Fruit fly (Drosophila melanogaster) whole organism, embryonic: ENCODE results near the gene Mocs1.

Experiments
- Asciz ChIP-seq: fragments of 200-800 bp; sonication (Bioruptor generic); optimal IDR thresholded peaks from 2 replicates; lab custom pipeline; 2017; ENCODE audit warnings: missing biosample characterization, mild to moderate bottlenecking, missing genetic modification characterization, missing genetic modification reagents
- Bgb ChIP-seq: fragments of 200-800 bp; sonication (Bioruptor generic); IDR thresholded peaks from 2 replicates; pipeline ENCODE4 v1.3.6; 2022; ENCODE audit warnings: missing biosample characterization, missing genetic modification characterization; ENCODE audit not compliant: partially characterized antibody
- CG10267 ChIP-seq: fragments of 200-800 bp; sonication (Bioruptor generic); optimal IDR thresholded peaks from 2 replicates; lab custom pipeline; 2018; ENCODE audit warnings: missing biosample characterization, mild to moderate bottlenecking, missing genetic modification characterization, moderate library complexity
- CG10274 ChIP-seq: fragments of 200-800 bp; sonication (Bioruptor generic); optimal IDR thresholded peaks from 3 replicates; lab custom pipeline; 2017; ENCODE audit warnings: missing biosample characterization, mild to moderate bottlenecking, missing genetic modification characterization
- CG10979 ChIP-seq: fragments of 200-800 bp; sonication (Bioruptor generic); optimal IDR thresholded peaks from 2 replicates; lab custom pipeline; 2018; ENCODE audit warnings: missing biosample characterization, mild to moderate bottlenecking, missing genetic modification characterization, moderate library complexity
- CG11093 ChIP-seq: fragments of 200-800 bp; sonication (Bioruptor generic); IDR thresholded peaks from 3 replicates; pipeline ENCODE4 v1.3.6; 2022; ENCODE audit warnings: missing biosample characterization, missing genetic modification characterization
- CG11504 ChIP-seq: fragments of 200-800 bp; sonication (Bioruptor generic); optimal IDR thresholded peaks from 3 replicates; lab custom pipeline; 2019; ENCODE audit warnings: missing biosample characterization, mild to moderate bottlenecking, missing genetic modification characterization, moderate library complexity
- CG12769 ChIP-seq: fragments of 200-800 bp; sonication (Bioruptor generic); optimal IDR thresholded peaks from 2 replicates; lab custom pipeline; 2019; ENCODE audit warnings: missing biosample characterization, mild to moderate bottlenecking, missing genetic modification characterization, moderate library complexity
- CG13287 ChIP-seq: fragments of 200-800 bp; sonication (Bioruptor generic); IDR thresholded peaks from 2 replicates; pipeline ENCODE4 v1.3.6; 2022; ENCODE audit warnings: missing biosample characterization, missing genetic modification characterization; ENCODE audit not compliant: partially characterized antibody
- CG15696 ChIP-seq: fragments of 200-800 bp; sonication (Bioruptor generic); optimal IDR thresholded peaks from 2 replicates; lab custom pipeline; 2019; ENCODE audit warnings: missing biosample characterization, mild to moderate bottlenecking, missing genetic modification characterization, moderate library complexity
- CG17829 ChIP-seq: fragments of 200-800 bp; optimal IDR thresholded peaks from 2 replicates; lab custom pipeline; 2019; ENCODE audit warnings: missing biosample characterization, mild to moderate bottlenecking, missing genetic modification characterization, moderate library complexity
- CG18011 ChIP-seq: fragments of 200-800 bp; sonication (Bioruptor generic); optimal IDR thresholded peaks from 2 replicates; lab custom pipeline; 2017; ENCODE audit warnings: missing biosample characterization, missing genetic modification characterization, mild to moderate bottlenecking, moderate library complexity, missing genotype
- CG31441 ChIP-seq: fragments of 200-800 bp; sonication (Bioruptor generic); IDR thresholded peaks from 2 replicates; pipeline ENCODE4 v1.3.6; 2022; ENCODE audit warnings: missing biosample characterization, missing genetic modification characterization
- CG42726 ChIP-seq: fragments of 200-800 bp; sonication (Bioruptor generic); IDR thresholded peaks from 2 replicates; pipeline ENCODE4 v1.3.6; 2022; ENCODE audit warnings: missing biosample characterization, missing genetic modification characterization; ENCODE audit not compliant: partially characterized antibody
- CG4404 ChIP-seq: fragments of 200-800 bp; sonication (Bioruptor generic); IDR thresholded peaks from 2 replicates; pipeline ENCODE4 v1.3.6; 2022; ENCODE audit warnings: missing biosample characterization, missing genetic modification characterization
- CG7357 ChIP-seq: fragments of 200-800 bp; sonication (Bioruptor generic); IDR thresholded peaks from 3 replicates; pipeline ENCODE4 v1.3.6; 2022; ENCODE audit warnings: missing biosample characterization, missing genetic modification characterization
- CG8281 ChIP-seq: fragments of 200-800 bp; sonication (Bioruptor generic); optimal IDR thresholded peaks from 2 replicates; lab custom pipeline; 2018; ENCODE audit warnings: missing biosample characterization, mild to moderate bottlenecking, missing genetic modification characterization, moderate library complexity
- CG9727 ChIP-seq: fragments of 200-800 bp; sonication (Bioruptor generic); optimal IDR thresholded peaks from 3 replicates; lab custom pipeline; 2017; ENCODE audit warnings: missing biosample characterization, mild to moderate bottlenecking, missing genetic modification characterization
- CkIIα-i1 ChIP-seq: fragments of 200-800 bp; sonication (Bioruptor generic); IDR thresholded peaks from 2 replicates; pipeline ENCODE4 v1.3.6; 2022; ENCODE audit warnings: missing biosample characterization, missing genetic modification characterization
- Dfd ChIP-seq, 2 experiments: fragments of >200 bp; optimal IDR thresholded peaks; 2 replicates each; lab custom pipeline; 2017; ENCODE audit warnings: missing biosample characterization in 2 of 2, missing genetic modification characterization in 2 of 2
- HHEX ChIP-seq: fragments of 200-800 bp; sonication (Bioruptor generic); optimal IDR thresholded peaks from 3 replicates; lab custom pipeline; 2017; ENCODE audit warnings: missing biosample characterization, mild to moderate bottlenecking, missing genetic modification characterization, missing genetic modification reagents
- Hsf ChIP-seq: fragments of 200-800 bp; sonication (Bioruptor generic); optimal IDR thresholded peaks from 3 replicates; lab custom pipeline; 2016; ENCODE audit warnings: missing biosample characterization, missing genetic modification characterization
- Jarid2 ChIP-seq: fragments of 200-800 bp; sonication (Bioruptor generic); optimal IDR thresholded peaks from 3 replicates; lab custom pipeline; 2017; ENCODE audit warnings: mild to moderate bottlenecking, missing biosample characterization, missing genetic modification reagents, missing genetic modification characterization
- PHDP ChIP-seq: fragments of 200-800 bp; sonication (Bioruptor generic); optimal IDR thresholded peaks from 3 replicates; lab custom pipeline; 2018; ENCODE audit warnings: missing biosample characterization, mild to moderate bottlenecking, missing genetic modification characterization, moderate library complexity
- Pdp1 ChIP-seq, 2 experiments: fragments of 200-800 bp; sonication (Bioruptor generic); optimal IDR thresholded peaks; 3 replicates each; lab custom pipeline; 2016; ENCODE audit warnings: missing biosample characterization in 2 of 2, missing genetic modification characterization in 2 of 2, mild to moderate bottlenecking in 1 of 2, moderate library complexity in 1 of 2
- Ptx1 ChIP-seq: fragments of 200-800 bp; sonication (Bioruptor generic); IDR thresholded peaks from 2 replicates; pipeline ENCODE4 v1.3.6; 2022; ENCODE audit warnings: missing biosample characterization, missing genetic modification characterization
- Ravus ChIP-seq: fragments of 200-800 bp; sonication (Bioruptor generic); IDR thresholded peaks from 2 replicates; pipeline ENCODE4 v1.3.6; 2022; ENCODE audit warnings: missing biosample characterization, missing genetic modification characterization
- Ssrp ChIP-seq: fragments of 200-800 bp; sonication (Bioruptor generic); optimal IDR thresholded peaks from 2 replicates; lab custom pipeline; 2018; ENCODE audit warnings: missing biosample characterization, mild to moderate bottlenecking, missing genetic modification characterization, moderate library complexity
- Usf ChIP-seq: fragments of 200-800 bp; sonication (Bioruptor generic); optimal IDR thresholded peaks from 2 replicates; lab custom pipeline; 2017; ENCODE audit warnings: missing genotype, missing biosample characterization, missing genetic modification characterization
- Xbp1 ChIP-seq: fragments of 200-800 bp; sonication (Bioruptor generic); optimal IDR thresholded peaks from 3 replicates; lab custom pipeline; 2016; ENCODE audit warnings: missing biosample characterization, mild to moderate bottlenecking, missing genetic modification characterization
- amos ChIP-seq: fragments of 200-800 bp; sonication (Bioruptor generic); IDR thresholded peaks from 2 replicates; pipeline ENCODE4 v1.3.6; 2022; ENCODE audit warnings: missing biosample characterization, missing genetic modification characterization; ENCODE audit not compliant: partially characterized antibody
- bbx ChIP-seq: fragments of 200-800 bp; sonication (Bioruptor generic); IDR thresholded peaks from 2 replicates; pipeline ENCODE4 v1.3.6; 2022; ENCODE audit warnings: missing biosample characterization, missing genetic modification characterization; ENCODE audit not compliant: partially characterized antibody
- bsh ChIP-seq, 2 experiments: fragments of 200-800 bp; sonication (Bioruptor generic); optimal IDR thresholded peaks; 2 replicates each; lab custom pipeline; 2017 to 2018; ENCODE audit warnings: mild to moderate bottlenecking in 2 of 2, missing biosample characterization in 2 of 2, missing genetic modification characterization in 2 of 2, moderate library complexity in 1 of 2
- cato ChIP-seq: fragments of 200-800 bp; sonication (Bioruptor generic); optimal IDR thresholded peaks from 2 replicates; lab custom pipeline; 2016; ENCODE audit warnings: missing biosample characterization, missing genetic modification characterization, borderline replicate concordance
- dmrt11E ChIP-seq: fragments of 200-800 bp; sonication (Bioruptor generic); optimal IDR thresholded peaks from 3 replicates; lab custom pipeline; 2018; ENCODE audit warnings: missing biosample characterization, mild to moderate bottlenecking, missing genetic modification characterization, moderate library complexity
- ems ChIP-seq: fragments of 200-800 bp; sonication (Bioruptor generic); optimal IDR thresholded peaks from 3 replicates; lab custom pipeline; 2016; ENCODE audit warnings: missing biosample characterization, missing genetic modification characterization
- gcm ChIP-seq: fragments of 200-800 bp; sonication (Bioruptor generic); optimal IDR thresholded peaks from 2 replicates; lab custom pipeline; 2019; ENCODE audit warnings: missing biosample characterization, mild to moderate bottlenecking, missing genetic modification characterization, moderate library complexity
- hkb ChIP-seq, 2 experiments: fragments of 200-800 bp in 1 of 2; fragments of >200 bp in 1 of 2; sonication (Bioruptor generic) in 1 of 2; IDR thresholded peaks in 1 of 2; optimal IDR thresholded peaks in 1 of 2; 2 replicates each; pipeline versions ENCODE4 v1.3.6 to Lab custom; 2017 to 2022; ENCODE audit warnings: missing biosample characterization in 1 of 2, missing genetic modification characterization in 1 of 2
- ind ChIP-seq: fragments of 200-800 bp; sonication (Bioruptor generic); optimal IDR thresholded peaks from 3 replicates; lab custom pipeline; 2016; ENCODE audit warnings: missing biosample characterization, missing genetic modification characterization
- lola ChIP-seq, 3 experiments: fragments of >200 bp in 2 of 3; fragments of 200-800 bp in 1 of 3; sonication (Bioruptor generic) in 1 of 3; optimal IDR thresholded peaks; 2 replicates each; lab custom pipeline; 2017 to 2019; ENCODE audit warnings: missing biosample characterization in 3 of 3, missing genetic modification characterization in 3 of 3, mild to moderate bottlenecking in 1 of 3, moderate library complexity in 1 of 3
- lov ChIP-seq, 2 experiments: fragments of 200-800 bp in 1 of 2; fragments of >200 bp in 1 of 2; sonication (Bioruptor generic) in 1 of 2; IDR thresholded peaks in 1 of 2; optimal IDR thresholded peaks in 1 of 2; 2 replicates in 1 of 2; 3 replicates in 1 of 2; pipeline versions ENCODE4 v1.3.6 to Lab custom; 2017 to 2022; ENCODE audit warnings: missing biosample characterization in 1 of 2, missing genetic modification characterization in 1 of 2
- odd ChIP-seq: fragments of 200-800 bp; sonication (Bioruptor generic); optimal IDR thresholded peaks from 2 replicates; lab custom pipeline; 2017; ENCODE audit warnings: missing biosample characterization, mild to moderate bottlenecking, missing genetic modification characterization
- prd ChIP-seq, 3 experiments: fragments of >200 bp in 2 of 3; fragments of 200-800 bp in 1 of 3; sonication (Bioruptor generic) in 1 of 3; optimal IDR thresholded peaks in 2 of 3; IDR thresholded peaks in 1 of 3; 2 replicates in 2 of 3; 3 replicates in 1 of 3; pipeline versions ENCODE4 v1.3.6 to Lab custom; 2017 to 2022; ENCODE audit warnings: missing biosample characterization in 1 of 3, missing genetic modification characterization in 1 of 3
- pzg ChIP-seq: fragments of 200-800 bp; sonication (Bioruptor generic); optimal IDR thresholded peaks from 3 replicates; lab custom pipeline; 2018; ENCODE audit warnings: missing biosample characterization, mild to moderate bottlenecking, missing genetic modification characterization, moderate library complexity
- ranshi ChIP-seq: fragments of 200-800 bp; sonication (Bioruptor generic); IDR thresholded peaks from 2 replicates; pipeline ENCODE4 v1.3.6; 2022; ENCODE audit warnings: missing biosample characterization, missing genetic modification characterization
- sens ChIP-seq: fragments of 200-800 bp; sonication (Bioruptor generic); peaks from one replicate; lab custom pipeline; 2016; ENCODE audit warnings: missing biosample characterization, missing genetic modification characterization
- shn ChIP-seq: fragments of 200-800 bp; sonication (Bioruptor generic); optimal IDR thresholded peaks from 3 replicates; lab custom pipeline; 2016; ENCODE audit warnings: missing biosample characterization, missing genetic modification characterization
- zfh1 ChIP-seq: fragments of 200-800 bp; sonication (Bioruptor generic); IDR thresholded peaks from 3 replicates; pipeline ENCODE4 v1.3.6; 2022; ENCODE audit warnings: missing biosample characterization, missing genetic modification characterization

Gene Mocs1

DNA sequence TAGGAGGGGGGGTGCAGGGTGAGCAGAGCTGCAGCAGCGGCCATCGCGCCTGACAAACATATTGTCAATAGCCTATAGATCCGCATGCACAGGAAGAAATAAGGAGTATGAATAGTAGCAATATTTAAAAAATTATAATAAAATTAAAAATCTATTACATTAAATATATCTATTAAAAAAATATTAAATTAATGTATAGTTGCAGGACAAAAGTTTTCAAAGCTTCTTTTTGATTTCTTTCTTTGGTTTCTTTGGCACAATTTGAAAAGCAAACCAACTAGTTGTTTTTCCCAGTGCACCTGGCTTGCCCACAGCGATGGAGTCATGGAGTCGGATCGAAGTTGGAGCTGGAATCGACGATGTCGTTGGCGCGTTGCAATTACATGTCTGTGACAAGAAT is 38.5 kb upstream of the Mocs1 start (continued):
- TF ChIP-seq CG12769 (tag; lab: Kevin White, UChicago): no peak
- peak; percentile 15; the same call in 1 of the 2 replicates for TF ChIP-seq CG4404 (GFP tag; lab: Robert Waterston, UW)
- TF ChIP-seq amos (GFP tag; lab: Robert Waterston, UW): no peak
- TF ChIP-seq prd (optimal IDR thresholded peaks at IDR 0.05; lab: Kevin White, UChicago): no peak
- no peak for TF ChIP-seq prd (GFP tag; IDR thresholded peaks at IDR 0.05; lab: Robert Waterston, UW)
- no peak for TF ChIP-seq gcm (GFP tag; lab: Kevin White, UChicago)
- TF ChIP-seq PHDP: no peak
- peak; percentile 33 for TF ChIP-seq CG17829 (tag; lab: Kevin White, UChicago)
- peak; percentile 48 for TF ChIP-seq CG31441 (GFP tag; lab: Robert Waterston, UW)
- TF ChIP-seq CG8281 (tag; lab: Kevin White, UChicago): no peak
- TF ChIP-seq CkIIα-i1 (GFP tag; lab: Robert Waterston, UW): no peak
- no peak for TF ChIP-seq Jarid2 (GFP tag; lab: Kevin White, UChicago)
- no peak for TF ChIP-seq Ssrp (tag; lab: Kevin White, UChicago)
- no peak for TF ChIP-seq cato (GFP tag; lab: Kevin White, UChicago)
- TF ChIP-seq bsh (GFP tag; optimal IDR thresholded peaks at IDR 0.05; lab: Kevin White, UChicago): no peak
- TF ChIP-seq CG10267 (tag; lab: Kevin White, UChicago): peak; percentile 30
- no peak for TF ChIP-seq CG13287 (GFP tag; lab: Robert Waterston, UW)
- TF ChIP-seq lov (optimal IDR thresholded peaks at IDR 0.05; lab: Kevin White, UChicago): no peak
- no peak for TF ChIP-seq lov (GFP tag; IDR thresholded peaks at IDR 0.05; lab: Robert Waterston, UW)
- TF ChIP-seq Ravus (GFP tag; lab: Robert Waterston, UW): no peak
- peak; percentile 17 for TF ChIP-seq CG11504 (tag; lab: Kevin White, UChicago)
- no peak for TF ChIP-seq CG18011 (GFP tag; lab: Kevin White, UChicago)
- no peak for TF ChIP-seq Hsf (GFP tag; lab: Kevin White, UChicago)
- TF ChIP-seq CG11093: no peak
- peak; percentile 10 for TF ChIP-seq Xbp1 (GFP tag; lab: Kevin White, UChicago)
- TF ChIP-seq CG7357 (GFP tag; lab: Robert Waterston, UW): no peak
- no peak for TF ChIP-seq hkb (optimal IDR thresholded peaks at IDR 0.05; lab: Kevin White, UChicago)
- no peak for TF ChIP-seq hkb (GFP tag; IDR thresholded peaks at IDR 0.05; lab: Robert Waterston, UW)
- no peak for TF ChIP-seq HHEX (GFP tag; lab: Kevin White, UChicago)
- no peak for TF ChIP-seq CG10274 (GFP tag; lab: Kevin White, UChicago)
- no peak for TF ChIP-seq Asciz (GFP tag; lab: Kevin White, UChicago)
- TF ChIP-seq CG42726 (GFP tag; lab: Robert Waterston, UW): no peak
- TF ChIP-seq zfh1 (GFP tag; lab: Robert Waterston, UW): peak; percentile 45; the same call in 1 of the 3 replicates
- TF ChIP-seq ranshi (GFP tag; lab: Robert Waterston, UW): no peak
- peak; percentile 43 for TF ChIP-seq sens (GFP tag; lab: Kevin White, UChicago)
- TF ChIP-seq odd (GFP tag; lab: Kevin White, UChicago): no peak
- no peak for TF ChIP-seq Bgb (GFP tag; lab: Robert Waterston, UW)
- TF ChIP-seq ems: no peak
- no peak for TF ChIP-seq Usf (GFP tag; lab: Kevin White, UChicago)
- TF ChIP-seq CG15696 (tag; lab: Kevin White, UChicago): peak; percentile 41
- peak; percentile 59 for TF ChIP-seq dmrt11E (tag; lab: Kevin White, UChicago)
- TF ChIP-seq Pdp1 (GFP tag; optimal IDR thresholded peaks at IDR 0.05; lab: Kevin White, UChicago): no peak
- peak; percentile 38 for TF ChIP-seq CG9727 (GFP tag; lab: Kevin White, UChicago)
- TF ChIP-seq lola (GFP tag; optimal IDR thresholded peaks at IDR 0.05; lab: Kevin White, UChicago): peak in 1 of 3 experiments; percentile 44
- peak; percentile 55 for TF ChIP-seq CG10979 (tag; lab: Kevin White, UChicago)
- no peak for TF ChIP-seq bbx (GFP tag; lab: Robert Waterston, UW)
- TF ChIP-seq ind (GFP tag; lab: Kevin White, UChicago): no peak
- no peak for TF ChIP-seq Ptx1 (GFP tag; lab: Robert Waterston, UW)
- TF ChIP-seq pzg (GFP tag; lab: Kevin White, UChicago): no peak
- no peak for TF ChIP-seq shn (GFP tag; lab: Kevin White, UChicago)
- no peak for TF ChIP-seq Dfd (GFP tag; optimal IDR thresholded peaks at IDR 0.05; lab: Kevin White, UChicago)
